Worm (Caenorhabditis elegans): ENCODE data around the gene mel-11.

mel-11 gene

ce11 chrII:9333034-9333433 is 25.3 kb upstream of the mel-11 start:
- no peak for TF ChIP-seq ceh-13 (GFP tag; optimal IDR thresholded peaks at IDR 0.05)
- no peak for TF ChIP-seq hnd-1 (tag; optimal IDR thresholded peaks at IDR 0.05)
- no peak for TF ChIP-seq sea-1 (GFP tag; conservative IDR thresholded peaks at IDR 0.05)
- TF ChIP-seq scrt-1 (GFP tag; IDR thresholded peaks at IDR 0.05), result no peak
- no peak for TF ChIP-seq tbx-11 (GFP tag; IDR thresholded peaks at IDR 0.05)
- TF ChIP-seq ama-1 (optimal IDR thresholded peaks at IDR 0.05), result no peak
- no peak for TF ChIP-seq flt-1 (GFP tag; IDR thresholded peaks at IDR 0.05)
- no peak for TF ChIP-seq F13C5.2 (tag; optimal IDR thresholded peaks at IDR 0.05)
- no peak for TF ChIP-seq pes-1 (GFP tag; IDR thresholded peaks at IDR 0.05)
- TF ChIP-seq aly-1 (tag; optimal IDR thresholded peaks at IDR 0.05), result no peak
- TF ChIP-seq B0310.2 (tag; optimal IDR thresholded peaks at IDR 0.05), result no peak
- TF ChIP-seq tra-4 (tag; optimal IDR thresholded peaks at IDR 0.05), result no peak
- TF ChIP-seq tbx-37 (GFP tag; conservative IDR thresholded peaks at IDR 0.05), result no peak

ce11 chrII:9333714-9334113 is 24.6 kb upstream of the mel-11 start, which contains the start of gene scp-1:
TSS of gene scp-1 (plus strand) at chrII:9334014.
- TF ChIP-seq tbx-37 (GFP tag; conservative IDR thresholded peaks at IDR 0.05) (no peak), tra-4 (tag; optimal IDR thresholded peaks at IDR 0.05) (no peak), B0310.2 (tag; optimal IDR thresholded peaks at IDR 0.05) (no peak), hnd-1 (tag; optimal IDR thresholded peaks at IDR 0.05) (no peak)

ce11 chrII:9336651-9337050 is 21.7 kb upstream of the mel-11 start:
- TF ChIP-seq scrt-1 (GFP tag; IDR thresholded peaks at IDR 0.05), result no peak
- TF ChIP-seq B0310.2 (tag; optimal IDR thresholded peaks at IDR 0.05), result no peak
- TF ChIP-seq tbx-37 (GFP tag; conservative IDR thresholded peaks at IDR 0.05), result no peak
- TF ChIP-seq hnd-1 (tag; optimal IDR thresholded peaks at IDR 0.05), result no peak
- no peak for TF ChIP-seq sea-1 (GFP tag; conservative IDR thresholded peaks at IDR 0.05)
- no peak for TF ChIP-seq aly-1 (tag; optimal IDR thresholded peaks at IDR 0.05)
- TF ChIP-seq ceh-13 (GFP tag; optimal IDR thresholded peaks at IDR 0.05), result no peak
- no peak for TF ChIP-seq ceh-36 (tag; optimal IDR thresholded peaks at IDR 0.05)
- no peak for TF ChIP-seq pes-1 (GFP tag; IDR thresholded peaks at IDR 0.05)
- no peak for TF ChIP-seq hmbx-1 (tag; optimal IDR thresholded peaks at IDR 0.05)
- TF ChIP-seq F13C5.2 (tag; optimal IDR thresholded peaks at IDR 0.05), result no peak
- no peak for TF ChIP-seq hmg-4 (GFP tag; optimal IDR thresholded peaks at IDR 0.05)
- TF ChIP-seq tbx-11 (GFP tag; IDR thresholded peaks at IDR 0.05), result no peak

- TF ChIP-seq tbx-37 (GFP tag; conservative IDR thresholded peaks at IDR 0.05), result no peak
- TF ChIP-seq ets-7 (tag; optimal IDR thresholded peaks at IDR 0.05), result no peak
- TF ChIP-seq hmbx-1 (tag; optimal IDR thresholded peaks at IDR 0.05), result no peak
- TF ChIP-seq scrt-1 (GFP tag; IDR thresholded peaks at IDR 0.05), result no peak
- no peak for TF ChIP-seq tra-4 (tag; optimal IDR thresholded peaks at IDR 0.05)
- no peak for TF ChIP-seq F13C5.2 (tag; optimal IDR thresholded peaks at IDR 0.05)
- TF ChIP-seq B0310.2 (tag; optimal IDR thresholded peaks at IDR 0.05), result no peak
- no peak for TF ChIP-seq ama-1 (optimal IDR thresholded peaks at IDR 0.05)
- no peak for TF ChIP-seq flt-1 (GFP tag; IDR thresholded peaks at IDR 0.05)
- TF ChIP-seq hmg-4 (GFP tag; optimal IDR thresholded peaks at IDR 0.05), result no peak
- TF ChIP-seq ceh-36 (tag; optimal IDR thresholded peaks at IDR 0.05), result no peak
- no peak for TF ChIP-seq ceh-13 (GFP tag; optimal IDR thresholded peaks at IDR 0.05)
- no peak for TF ChIP-seq sea-1 (GFP tag; conservative IDR thresholded peaks at IDR 0.05)
- TF ChIP-seq aly-1 (tag; optimal IDR thresholded peaks at IDR 0.05), result no peak
- TF ChIP-seq pes-1 (GFP tag; IDR thresholded peaks at IDR 0.05), result no peak
- TF ChIP-seq hnd-1 (tag; optimal IDR thresholded peaks at IDR 0.05), result no peak
- no peak for TF ChIP-seq tbx-11 (GFP tag; IDR thresholded peaks at IDR 0.05)
These were observed 19.5 kb upstream of the mel-11 start, which contains the start of gene ttll-12 for ce11 chrII:9338859-9339258. TSS of gene ttll-12 (plus strand) at chrII:9338997.

ce11 chrII:9343955-9344354 is 14.4 kb upstream of the mel-11 start:
- TF ChIP-seq sea-1 (GFP tag; conservative IDR thresholded peaks at IDR 0.05) (no peak), aly-1 (tag; optimal IDR thresholded peaks at IDR 0.05) (no peak), B0310.2 (tag; optimal IDR thresholded peaks at IDR 0.05) (no peak), hnd-1 (tag; optimal IDR thresholded peaks at IDR 0.05) (no peak), ets-7 (tag; optimal IDR thresholded peaks at IDR 0.05) (no peak)

- no peak for TF ChIP-seq ets-7 (tag; optimal IDR thresholded peaks at IDR 0.05)
- no peak for TF ChIP-seq tbx-37 (GFP tag; conservative IDR thresholded peaks at IDR 0.05)
- no peak for TF ChIP-seq tbx-11 (GFP tag; IDR thresholded peaks at IDR 0.05)
- TF ChIP-seq F13C5.2 (tag; optimal IDR thresholded peaks at IDR 0.05), result no peak
- TF ChIP-seq pes-1 (GFP tag; IDR thresholded peaks at IDR 0.05), result no peak
- no peak for TF ChIP-seq ceh-13 (GFP tag; optimal IDR thresholded peaks at IDR 0.05)
- TF ChIP-seq hnd-1 (tag; optimal IDR thresholded peaks at IDR 0.05), result no peak
- TF ChIP-seq tra-4 (tag; optimal IDR thresholded peaks at IDR 0.05), result no peak
- TF ChIP-seq ceh-36 (tag; optimal IDR thresholded peaks at IDR 0.05), result no peak
- TF ChIP-seq B0310.2 (tag; optimal IDR thresholded peaks at IDR 0.05), result no peak
- TF ChIP-seq ama-1 (optimal IDR thresholded peaks at IDR 0.05), result no peak
- no peak for TF ChIP-seq sea-1 (GFP tag; conservative IDR thresholded peaks at IDR 0.05)
- no peak for TF ChIP-seq flt-1 (GFP tag; IDR thresholded peaks at IDR 0.05)
- TF ChIP-seq hmbx-1 (tag; optimal IDR thresholded peaks at IDR 0.05), result no peak
- no peak for TF ChIP-seq aly-1 (tag; optimal IDR thresholded peaks at IDR 0.05)
- TF ChIP-seq scrt-1 (GFP tag; IDR thresholded peaks at IDR 0.05), result no peak
- no peak for TF ChIP-seq hmg-4 (GFP tag; optimal IDR thresholded peaks at IDR 0.05)
These were observed 13.2 kb upstream of the mel-11 start for ce11 chrII:9345116-9345515.

ce11 chrII:9345794-9346193 is 12.5 kb upstream of the mel-11 start:
- TF ChIP-seq flt-1 (GFP tag; IDR thresholded peaks at IDR 0.05), result no peak
- no peak for TF ChIP-seq tbx-37 (GFP tag; conservative IDR thresholded peaks at IDR 0.05)
- TF ChIP-seq tbx-11 (GFP tag; IDR thresholded peaks at IDR 0.05), result no peak
- no peak for TF ChIP-seq hnd-1 (tag; optimal IDR thresholded peaks at IDR 0.05)
- no peak for TF ChIP-seq ceh-13 (GFP tag; optimal IDR thresholded peaks at IDR 0.05)
- TF ChIP-seq ets-7 (tag; optimal IDR thresholded peaks at IDR 0.05), result no peak
- TF ChIP-seq F13C5.2 (tag; optimal IDR thresholded peaks at IDR 0.05), result no peak
- no peak for TF ChIP-seq ceh-36 (tag; optimal IDR thresholded peaks at IDR 0.05)
- no peak for TF ChIP-seq hmbx-1 (tag; optimal IDR thresholded peaks at IDR 0.05)
- TF ChIP-seq sea-1 (GFP tag; conservative IDR thresholded peaks at IDR 0.05), result no peak
- TF ChIP-seq B0310.2 (tag; optimal IDR thresholded peaks at IDR 0.05), result no peak
- TF ChIP-seq scrt-1 (GFP tag; IDR thresholded peaks at IDR 0.05), result no peak

ce11 chrII:9346490-9346889 is 11.8 kb upstream of the mel-11 start, which contains the start of gene F42A8.1:
TSS of gene F42A8.1 (minus strand) at chrII:9346590.
- 0 out of 2 replicates have a peak, but pooled peaks have one; percentile 44 for TF ChIP-seq sea-1 (GFP tag; conservative IDR thresholded peaks at IDR 0.05)
- TF ChIP-seq hmg-4 (GFP tag; optimal IDR thresholded peaks at IDR 0.05), result no peak
